Worm (Caenorhabditis elegans) whole organism, L2 larva: ENCODE data around the gene C25E10.7.

Source experiments
- F13H6.1 ChIP-seq: sonication (generic microtip); optimal IDR thresholded peaks from 2 replicates; lab custom pipeline; 2016; ENCODE audit warnings: missing genetic modification characterization, missing compliant biosample characterization
- R02D3.7 ChIP-seq: fragments of 150-350 bp; optimal IDR thresholded peaks from 2 replicates; lab custom pipeline; 2014; ENCODE audit warnings: missing biosample characterization, missing genetic modification characterization
- Y55F3AM.14 ChIP-seq: fragments of 200-800 bp; sonication (Bioruptor generic); optimal IDR thresholded peaks from 2 replicates; lab custom pipeline; 2018; ENCODE audit warnings: mild to moderate bottlenecking, missing genetic modification characterization, missing compliant biosample characterization
- ZK546.5 ChIP-seq: sonication (generic microtip); optimal IDR thresholded peaks from 2 replicates; lab custom pipeline; 2017; ENCODE audit warnings: missing biosample characterization, missing genetic modification characterization
- alr-1 ChIP-seq: fragments of 150-350 bp; optimal IDR thresholded peaks from 2 replicates; lab custom pipeline; 2014; ENCODE audit warnings: missing biosample characterization, missing genetic modification characterization
- aly-2 ChIP-seq: fragments of 150-350 bp; optimal IDR thresholded peaks from 2 replicates; lab custom pipeline; 2014; ENCODE audit warnings: missing biosample characterization, missing genetic modification characterization
- ama-1 ChIP-seq: fragments of 150-350 bp; optimal IDR thresholded peaks from 2 replicates; lab custom pipeline; 2018; ENCODE audit warnings: inconsistent platforms
- blmp-1 ChIP-seq: sonication (generic microtip); optimal IDR thresholded peaks from 2 replicates; lab custom pipeline; 2017; ENCODE audit warnings: missing genetic modification characterization, mild to moderate bottlenecking, missing compliant biosample characterization, antibody characterized with exemption, moderate library complexity; ENCODE audit not compliant: insufficient read depth
- ceh-16 ChIP-seq: fragments of 150-350 bp; optimal IDR thresholded peaks from 2 replicates; lab custom pipeline; 2014; ENCODE audit warnings: missing biosample characterization, missing genetic modification characterization
- ceh-82 ChIP-seq: fragments of 150-350 bp; optimal IDR thresholded peaks from 2 replicates; lab custom pipeline; 2014; ENCODE audit warnings: missing biosample characterization, missing genetic modification characterization
- dmd-4 ChIP-seq: sonication (generic microtip); optimal IDR thresholded peaks from 2 replicates; lab custom pipeline; 2017; ENCODE audit warnings: missing biosample characterization, missing genetic modification characterization
- egl-27 ChIP-seq: sonication (generic microtip); optimal IDR thresholded peaks from 3 replicates; lab custom pipeline; 2017; ENCODE audit warnings: missing biosample characterization, missing genetic modification reagents, missing genetic modification characterization
- elt-3 ChIP-seq: sonication (generic microtip); optimal IDR thresholded peaks from 2 replicates; lab custom pipeline; 2017; ENCODE audit warnings: missing biosample characterization, missing genetic modification characterization
- fos-1 ChIP-seq: fragments of 150-350 bp; optimal IDR thresholded peaks from 2 replicates; lab custom pipeline; 2014; ENCODE audit warnings: missing biosample characterization, missing genetic modification characterization
- gmeb-1 ChIP-seq: fragments of 150-350 bp; optimal IDR thresholded peaks from 2 replicates; lab custom pipeline; 2014; ENCODE audit warnings: missing biosample characterization, missing genetic modification characterization
- lin-11 ChIP-seq: fragments of 150-350 bp; sonication (generic microtip); optimal IDR thresholded peaks from 2 replicates; lab custom pipeline; 2014; ENCODE audit warnings: missing biosample characterization, missing genetic modification characterization, inconsistent platforms, mixed read lengths
- lin-39 ChIP-seq: fragments of 150-350 bp; optimal IDR thresholded peaks from 2 replicates; lab custom pipeline; 2014; ENCODE audit warnings: missing biosample characterization, missing genetic modification reagents, missing genetic modification characterization
- lsy-2 ChIP-seq, 2 experiments: fragments of 150-350 bp in 1 of 2; sonication (generic microtip) in 1 of 2; optimal IDR thresholded peaks; 2 replicates each; lab custom pipeline; 2014 to 2017; ENCODE audit warnings: missing biosample characterization in 2 of 2, missing genetic modification characterization in 2 of 2
- mbf-1 ChIP-seq: sonication (generic microtip); optimal IDR thresholded peaks from 2 replicates; lab custom pipeline; 2017; ENCODE audit warnings: missing biosample characterization, missing genetic modification characterization
- mdl-1 ChIP-seq, 2 experiments: fragments of 150-350 bp in 1 of 2; sonication (generic microtip) in 1 of 2; optimal IDR thresholded peaks; 2 replicates each; lab custom pipeline; 2017; ENCODE audit warnings: missing biosample characterization in 2 of 2, missing genetic modification characterization in 2 of 2
- nhr-12 ChIP-seq: fragments of 150-350 bp; optimal IDR thresholded peaks from 2 replicates; lab custom pipeline; 2014; ENCODE audit warnings: missing biosample characterization, missing genetic modification characterization
- nhr-129 ChIP-seq: fragments of 150-350 bp; optimal IDR thresholded peaks from 2 replicates; lab custom pipeline; 2014; ENCODE audit warnings: missing biosample characterization, missing genetic modification characterization
- nhr-21 ChIP-seq: fragments of 150-350 bp; optimal IDR thresholded peaks from 2 replicates; lab custom pipeline; 2014; ENCODE audit warnings: missing biosample characterization, missing genetic modification characterization
- nhr-237 ChIP-seq: fragments of 150-350 bp; optimal IDR thresholded peaks from 2 replicates; lab custom pipeline; 2014; ENCODE audit warnings: missing biosample characterization, missing genetic modification characterization
- nhr-25 ChIP-seq: fragments of 150-350 bp; sonication (generic microtip); optimal IDR thresholded peaks from 3 replicates; lab custom pipeline; 2014; ENCODE audit warnings: missing biosample characterization, missing genetic modification characterization
- nhr-6 ChIP-seq: fragments of 150-350 bp; optimal IDR thresholded peaks from 2 replicates; lab custom pipeline; 2014; ENCODE audit warnings: missing biosample characterization, missing genetic modification characterization
- nhr-77 ChIP-seq: fragments of 150-350 bp; optimal IDR thresholded peaks from 2 replicates; lab custom pipeline; 2014; ENCODE audit warnings: missing biosample characterization, missing genetic modification characterization
- peb-1 ChIP-seq: fragments of 150-350 bp; optimal IDR thresholded peaks from 2 replicates; lab custom pipeline; 2014; ENCODE audit warnings: missing biosample characterization, missing genetic modification characterization
- sma-9 ChIP-seq, 2 experiments: fragments of 150-350 bp in 1 of 2; sonication (generic microtip) in 1 of 2; optimal IDR thresholded peaks; 2 replicates each; lab custom pipeline; 2014 to 2016; ENCODE audit warnings: missing genetic modification characterization in 2 of 2, mild to moderate bottlenecking in 1 of 2, missing biosample characterization in 1 of 2, missing compliant biosample characterization in 1 of 2, missing genetic modification reagents in 1 of 2, moderate library complexity in 1 of 2
- unc-39 ChIP-seq: fragments of 150-350 bp; optimal IDR thresholded peaks from 2 replicates; lab custom pipeline; 2014; ENCODE audit warnings: missing biosample characterization, missing genetic modification characterization
- unc-55 ChIP-seq: fragments of 150-350 bp; sonication (generic microtip); optimal IDR thresholded peaks from 3 replicates; lab custom pipeline; 2014; ENCODE audit warnings: missing biosample characterization, missing genetic modification reagents, missing genetic modification characterization
- unc-62 ChIP-seq: fragments of 150-350 bp; optimal IDR thresholded peaks from 2 replicates; lab custom pipeline; 2014; ENCODE audit warnings: missing biosample characterization, missing genetic modification reagents, missing genetic modification characterization
- ztf-1 ChIP-seq: fragments of 200-800 bp; sonication (Bioruptor generic); conservative IDR thresholded peaks from 2 replicates; pipeline ENCODE4 v1.3.6; 2022; ENCODE audit warnings: missing genetic modification characterization, missing compliant biosample characterization
- ztf-4 ChIP-seq: fragments of 150-350 bp; optimal IDR thresholded peaks from 2 replicates; lab custom pipeline; 2014; ENCODE audit warnings: missing biosample characterization, missing genetic modification characterization

Gene C25E10.7

ce11 chrV:9073322-9074038 lies 22.5 kb upstream of the C25E10.7 start, which contains the start of gene oac-50:
oac-50 (minus strand) TSS chrV:9073540.
- TF ChIP-seq lin-11 (no peak), mdl-1 (tag; optimal IDR thresholded peaks at IDR 0.05; lab: Kevin White, UChicago) (no peak), nhr-12 (tag; lab: Kevin White, UChicago) (no peak), F13H6.1 (peak; percentile 27), nhr-6 (tag; lab: Kevin White, UChicago) (no peak), sma-9 (GFP tag; optimal IDR thresholded peaks at IDR 0.05; lab: Kevin White, UChicago) (peak; percentile 2), sma-9 (tag; optimal IDR thresholded peaks at IDR 0.05; lab: Kevin White, UChicago) (no peak)
- TF ChIP-seq, all 48 proteins: peak for 2

ce11 chrV:9069680-9070079 lies 18.7 kb upstream of the C25E10.7 start, which contains the start of gene T27E4.5:
T27E4.5 (minus strand) TSS chrV:9069780.
- no peak for TF ChIP-seq alr-1 (tag; lab: Kevin White, UChicago)
- no peak for TF ChIP-seq dmd-4 (tag; lab: Kevin White, UChicago)
- no peak for TF ChIP-seq fos-1 (tag; lab: Kevin White, UChicago)
- no peak for TF ChIP-seq egl-27 (tag; lab: Kevin White, UChicago)
- TF ChIP-seq nhr-25 (tag; lab: Kevin White, UChicago) = no peak
- no peak for TF ChIP-seq ztf-1 (GFP tag; lab: Robert Waterston, UW)
- no peak for TF ChIP-seq ama-1 (lab: Kevin White, UChicago)
- TF ChIP-seq ceh-82 (tag; lab: Kevin White, UChicago) = no peak
- TF ChIP-seq Y55F3AM.14 (GFP tag; lab: Kevin White, UChicago) = no peak
- TF ChIP-seq nhr-6 (tag; lab: Kevin White, UChicago) = no peak

ce11 chrV:9067678-9068077 lies 16.7 kb upstream of the C25E10.7 start, which contains the start of gene fip-2:
fip-2 (plus strand) TSS chrV:9067978.
- no peak for TF ChIP-seq unc-55 (GFP tag; lab: Kevin White, UChicago)
- no peak for TF ChIP-seq unc-39
- no peak for TF ChIP-seq ZK546.5 (tag; lab: Kevin White, UChicago)
- TF ChIP-seq Y55F3AM.14 (GFP tag; lab: Kevin White, UChicago) = no peak
- no peak for TF ChIP-seq nhr-6 (tag; lab: Kevin White, UChicago)

- peak; percentile 35 for TF ChIP-seq nhr-25 (tag; lab: Kevin White, UChicago)
- peak; percentile 25 for TF ChIP-seq sma-9 (GFP tag; optimal IDR thresholded peaks at IDR 0.05; lab: Kevin White, UChicago)
- no peak for TF ChIP-seq sma-9 (tag; optimal IDR thresholded peaks at IDR 0.05; lab: Kevin White, UChicago)
- no peak for TF ChIP-seq R02D3.7 (tag; lab: Kevin White, UChicago)
- peak; percentile 30 for TF ChIP-seq ceh-16 (tag; lab: Kevin White, UChicago)
- peak; percentile 61 for TF ChIP-seq blmp-1 (tag; lab: Kevin White, UChicago)
Measured at ce11 chrV:9065915-9066314, 14.9 kb upstream of the C25E10.7 start.

- TF ChIP-seq gmeb-1 (no peak), aly-2 (tag; lab: Kevin White, UChicago) (no peak), ztf-1 (GFP tag; lab: Robert Waterston, UW) (no peak), nhr-77 (no peak), unc-39 (no peak), peb-1 (tag; lab: Kevin White, UChicago) (no peak), ztf-4 (no peak), unc-62 (GFP tag; lab: Kevin White, UChicago) (no peak), mbf-1 (tag; lab: Kevin White, UChicago) (no peak), elt-3 (no peak), ceh-16 (tag; lab: Kevin White, UChicago) (no peak), lsy-2 (tag; optimal IDR thresholded peaks at IDR 0.05; lab: Kevin White, UChicago) (no peak), blmp-1 (tag; lab: Kevin White, UChicago) (no peak), nhr-129 (tag; lab: Kevin White, UChicago) (no peak), nhr-21 (tag; lab: Kevin White, UChicago) (no peak), lin-39 (no peak), nhr-237 (tag; lab: Kevin White, UChicago) (no peak), nhr-12 (tag; lab: Kevin White, UChicago) (no peak), alr-1 (tag; lab: Kevin White, UChicago) (no peak)
Measured at ce11 chrV:9065001-9065400, 14.0 kb upstream of the C25E10.7 start.
